Worm (Caenorhabditis elegans) whole organism, mixed stage, embryonic: ENCODE data around the gene rib-1.
A peak's percentile ranks its signal among the peaks of the same experiment; 100 is the strongest.

Source experiments
- M03D4.4 ChIP-seq: sonication (generic microtip); optimal IDR thresholded peaks from 2 replicates; lab custom pipeline; 2017; ENCODE audit warnings: mild to moderate bottlenecking, missing genetic modification characterization, missing compliant biosample characterization
- blmp-1 ChIP-seq: fragments of 150-350 bp; optimal IDR thresholded peaks from 2 replicates; lab custom pipeline; 2014; ENCODE audit warnings: missing biosample characterization, missing genetic modification characterization
- ces-1 ChIP-seq: fragments of 150-350 bp; optimal IDR thresholded peaks from 2 replicates; lab custom pipeline; 2014; ENCODE audit warnings: missing biosample characterization, missing genetic modification reagents, missing genetic modification characterization
- drap-1 ChIP-seq: fragments of 200-800 bp; sonication (Bioruptor generic); optimal IDR thresholded peaks from 3 replicates; lab custom pipeline; 2018; ENCODE audit warnings: mild to moderate bottlenecking, missing genetic modification characterization, missing compliant biosample characterization
- elt-3 ChIP-seq: fragments of 150-350 bp; optimal IDR thresholded peaks from 2 replicates; lab custom pipeline; 2014; ENCODE audit warnings: missing biosample characterization, missing genetic modification characterization
- lsy-2 ChIP-seq: fragments of 150-350 bp; optimal IDR thresholded peaks from 2 replicates; lab custom pipeline; 2014; ENCODE audit warnings: missing biosample characterization, missing genetic modification characterization
- mep-1 ChIP-seq: fragments of 150-350 bp; optimal IDR thresholded peaks from 2 replicates; lab custom pipeline; 2017; ENCODE audit warnings: missing biosample characterization, missing genetic modification reagents, missing genetic modification characterization, inconsistent platforms
- nhr-12 ChIP-seq: fragments of 150-350 bp; optimal IDR thresholded peaks from 2 replicates; lab custom pipeline; 2014; ENCODE audit warnings: missing biosample characterization, missing genetic modification characterization
- nhr-28 ChIP-seq: fragments of 150-350 bp; optimal IDR thresholded peaks from 2 replicates; lab custom pipeline; 2014; ENCODE audit warnings: missing biosample characterization, missing genetic modification characterization
- snpc-4 ChIP-seq: fragments of 150-350 bp; optimal IDR thresholded peaks from 2 replicates; lab custom pipeline; 2014; ENCODE audit warnings: missing biosample characterization, missing genetic modification characterization
- tbx-8 ChIP-seq: fragments of 200-800 bp; sonication (Bioruptor generic); optimal IDR thresholded peaks from 2 replicates; lab custom pipeline; 2018; ENCODE audit warnings: mild to moderate bottlenecking, missing genetic modification characterization, moderate library complexity, missing compliant biosample characterization
- unc-39 ChIP-seq: fragments of 150-350 bp; optimal IDR thresholded peaks from 2 replicates; lab custom pipeline; 2014; ENCODE audit warnings: missing biosample characterization, missing genetic modification characterization
- unc-62 ChIP-seq: fragments of 150-350 bp; optimal IDR thresholded peaks from 2 replicates; lab custom pipeline; 2014; ENCODE audit warnings: missing biosample characterization, missing genetic modification reagents, missing genetic modification characterization
- ztf-11 ChIP-seq: fragments of 150-350 bp; optimal IDR thresholded peaks from 2 replicates; lab custom pipeline; 2014; ENCODE audit warnings: missing biosample characterization, missing genetic modification characterization

ce11 chrIV:11592820-11593219 lies 14.2 kb downstream of the rib-1 start:
- TF ChIP-seq tbx-8 (no peak), nhr-12 (tag; lab: Kevin White, UChicago) (no peak), ces-1 (GFP tag; lab: Kevin White, UChicago) (peak; percentile 10), unc-62 (no peak), elt-3 (tag; lab: Kevin White, UChicago) (no peak), lsy-2 (tag; lab: Kevin White, UChicago) (peak; percentile 6), nhr-28 (no peak), drap-1 (no peak), M03D4.4 (tag; lab: Kevin White, UChicago) (no peak), unc-39 (no peak), snpc-4 (tag; lab: Kevin White, UChicago) (no peak), blmp-1 (no peak), ztf-11 (no peak), mep-1 (tag; lab: Kevin White, UChicago) (peak; percentile 8)
